Fruit fly (Drosophila melanogaster): ENCODE results near the gene CG33489.

The CG33489 gene

dm6 chr3L:11602040-11602439 is 25.2 kb upstream of the CG33489 start:
- no peak for TF ChIP-seq Sox102F (GFP tag; optimal IDR thresholded peaks at IDR 0.05)
- TF ChIP-seq CG7368 (GFP tag; optimal IDR thresholded peaks at IDR 0.05), result peak; percentile 72

- peak; percentile 50 for TF ChIP-seq CG7368 (GFP tag; optimal IDR thresholded peaks at IDR 0.05)
- TF ChIP-seq CG6163 (GFP tag; IDR thresholded peaks at IDR 0.05), result 0 out of 3 replicates have a peak, but pooled peaks have one; percentile 27
- no peak for TF ChIP-seq CG11902 (GFP tag; optimal IDR thresholded peaks at IDR 0.05)
- TF ChIP-seq eg (GFP tag; IDR thresholded peaks at IDR 0.05), result 0 out of 3 replicates have a peak, but pooled peaks have one; percentile 28
Measured at dm6 chr3L:11601133-11601532, 24.3 kb upstream of the CG33489 start.

- TF ChIP-seq ss (GFP tag; optimal IDR thresholded peaks at IDR 0.05) (no peak), dsx (GFP tag; optimal IDR thresholded peaks at IDR 0.05; ENCODE audit: poor library complexity, severe bottlenecking) (no peak), eg (GFP tag; IDR thresholded peaks at IDR 0.05) (no peak), Blimp-1 (GFP tag; optimal IDR thresholded peaks at IDR 0.05) (no peak), CG11294 (GFP tag; IDR thresholded peaks at IDR 0.05) (no peak)
Measured at dm6 chr3L:11599965-11600420, 23.1 kb upstream of the CG33489 start, which contains the start of the genes CG14137 and CG46394. CG14137 (minus strand) TSS chr3L:11600065. CG46394 (plus strand) TSS chr3L:11600370.

dm6 chr3L:11599255-11599654 is 22.4 kb upstream of the CG33489 start:
- TF ChIP-seq spab (GFP tag; optimal IDR thresholded peaks at IDR 0.05) (peak; percentile 11), dac (GFP tag; optimal IDR thresholded peaks at IDR 0.05) (no peak), Ets96B (tag; optimal IDR thresholded peaks at IDR 0.05) (peak; percentile 54), pdm3 (GFP tag; optimal IDR thresholded peaks at IDR 0.05) (no peak), esn (GFP tag; optimal IDR thresholded peaks at IDR 0.05) (peak; percentile 6), CG34406 (GFP tag; optimal IDR thresholded peaks at IDR 0.05) (peak; percentile 45), CG10631 (GFP tag; optimal IDR thresholded peaks at IDR 0.05) (peak; percentile 37), CG3032 (tag; optimal IDR thresholded peaks at IDR 0.05) (peak; percentile 59), CG6276 (GFP tag; optimal IDR thresholded peaks at IDR 0.05) (no peak), CG15336 (GFP tag; IDR thresholded peaks at IDR 0.05) (peak; percentile 42), eg (GFP tag; IDR thresholded peaks at IDR 0.05) (0 out of 3 replicates have a peak, but pooled peaks have one; percentile 19), CG4318 (GFP tag; optimal IDR thresholded peaks at IDR 0.05) (peak; percentile 1), dsx (GFP tag; optimal IDR thresholded peaks at IDR 0.05; ENCODE audit: poor library complexity, severe bottlenecking) (peak; percentile 41), Blimp-1 (GFP tag; optimal IDR thresholded peaks at IDR 0.05) (no peak), CG32006 (GFP tag; optimal IDR thresholded peaks at IDR 0.05) (peak; percentile 54), OdsH (GFP tag; optimal IDR thresholded peaks at IDR 0.05) (peak; percentile 33), CG7368 (GFP tag; optimal IDR thresholded peaks at IDR 0.05) (peak; percentile 63), acj6 (GFP tag; optimal IDR thresholded peaks at IDR 0.05) (peak; percentile 40), achi (GFP tag; optimal IDR thresholded peaks at IDR 0.05) (peak; percentile 44), CG8119 (GFP tag; IDR thresholded peaks at IDR 0.05) (peak; percentile 61), Hr4 (GFP tag; optimal IDR thresholded peaks at IDR 0.05) (peak; percentile 5), CG11902 (GFP tag; optimal IDR thresholded peaks at IDR 0.05) (no peak), CG8632 (GFP tag; optimal IDR thresholded peaks at IDR 0.05) (peak; percentile 11), vri (GFP tag; optimal IDR thresholded peaks at IDR 0.05) (no peak), net (GFP tag; optimal IDR thresholded peaks at IDR 0.05) (peak; percentile 7), svp (GFP tag) (no peak), CG6163 (GFP tag; IDR thresholded peaks at IDR 0.05) (0 out of 3 replicates have a peak, but pooled peaks have one; percentile 23), fd85E (GFP tag; optimal IDR thresholded peaks at IDR 0.05) (no peak), CG6792 (GFP tag; optimal IDR thresholded peaks at IDR 0.05) (peak; percentile 12), CG6808 (GFP tag; optimal IDR thresholded peaks at IDR 0.05) (peak; percentile 32), ss (GFP tag; optimal IDR thresholded peaks at IDR 0.05) (peak in 1 of 2 experiments; percentile 42), CG11294 (GFP tag; IDR thresholded peaks at IDR 0.05) (0 out of 2 replicates have a peak, but pooled peaks have one; percentile 7)

Data from whole organism, prepupa.